Fruit fly (Drosophila melanogaster): Measurements from ENCODE around the gene CG18302.

The CG18302 gene

DNA sequence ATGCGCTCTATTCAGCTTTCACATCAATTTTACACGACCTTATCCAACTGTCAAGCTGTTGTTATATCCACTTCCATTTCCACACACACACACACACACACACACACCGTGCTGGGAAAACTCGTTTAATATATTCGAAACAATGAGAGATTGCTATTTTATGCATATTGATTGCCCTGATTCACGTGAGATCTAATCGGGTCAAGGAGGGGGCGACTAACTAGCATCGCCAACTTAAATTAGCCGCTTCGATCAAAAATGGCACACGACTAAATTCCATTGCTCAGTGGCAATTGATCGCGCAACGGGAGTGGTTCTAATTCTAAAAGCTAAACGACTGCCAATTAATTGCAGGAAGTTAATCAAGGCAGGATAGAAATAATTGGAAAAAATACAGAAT lies at the start of gene CG18302:
CG18302 (plus strand) TSS at position 301 of the 400 bp plus-strand sequence.
- TF ChIP-seq CG17801 (GFP tag; optimal IDR thresholded peaks at IDR 0.05; ENCODE audit: partially characterized antibody), result no peak

DNA sequence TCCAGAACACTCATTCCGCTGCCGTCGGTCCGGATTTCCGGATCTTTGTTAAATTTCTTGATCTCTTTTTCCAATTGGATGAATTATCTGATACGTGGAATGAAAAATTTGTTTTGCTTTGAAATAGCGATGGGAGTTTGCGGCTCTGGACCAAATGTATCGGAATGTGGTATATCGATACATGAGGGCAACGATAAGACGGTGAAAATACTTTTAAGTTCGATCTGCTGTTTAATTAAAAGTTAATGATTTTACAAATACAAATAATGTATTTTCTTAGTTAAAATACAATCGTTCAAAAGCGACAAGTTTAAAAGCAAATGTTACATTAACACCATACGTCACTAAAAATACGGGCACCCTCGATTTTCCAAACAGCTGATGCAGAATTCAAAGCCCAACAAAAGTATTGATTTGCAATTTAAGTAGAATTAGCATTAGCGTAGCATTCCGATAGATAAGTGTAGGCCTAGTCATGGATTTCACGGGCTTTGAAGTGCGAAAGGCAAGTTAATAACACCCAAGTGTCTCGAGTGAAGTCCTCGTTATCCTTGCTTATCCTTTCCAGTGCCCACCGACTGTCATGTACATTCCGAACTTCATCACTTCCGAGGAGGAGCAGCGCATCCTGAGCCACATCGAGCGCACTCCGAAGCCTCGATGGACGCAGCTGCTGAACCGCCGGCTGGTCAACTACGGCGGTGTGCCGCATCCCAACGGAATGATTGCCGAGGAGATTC lies 45.5 kb upstream of the CG18302 start, which contains the start of the genes Cog4 and CG6144:
Cog4 (minus strand) TSS at position 139 of the 740 bp plus-strand sequence.
CG6144 (plus strand) TSS at position 211 of the 740 bp plus-strand sequence.
- peak; percentile 32 for TF ChIP-seq CG17801 (GFP tag; optimal IDR thresholded peaks at IDR 0.05; ENCODE audit: partially characterized antibody)

DNA sequence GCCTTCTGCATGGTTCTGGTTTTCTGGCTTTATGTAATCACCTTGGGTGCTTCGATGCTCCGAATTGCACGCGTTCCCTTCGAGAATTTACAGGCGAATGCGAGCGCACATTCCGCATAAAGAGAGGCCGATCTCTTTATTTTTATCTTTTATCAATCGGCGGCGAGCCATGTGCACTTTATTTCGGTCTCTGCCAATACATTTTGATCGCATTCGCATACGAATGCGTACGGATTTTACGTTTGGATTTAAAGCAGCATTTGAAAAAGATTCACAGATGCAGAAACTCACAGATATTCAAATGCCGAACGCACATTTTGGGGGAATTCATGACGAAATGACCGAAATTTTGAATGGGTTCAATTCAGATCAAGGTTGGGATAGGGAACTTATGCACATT lies 42.8 kb upstream of the CG18302 start, which contains the start of gene CG13144:
CG13144 (minus strand) TSS at position 101 of the 400 bp plus-strand sequence.
- no peak for TF ChIP-seq CG17801 (GFP tag; optimal IDR thresholded peaks at IDR 0.05; ENCODE audit: partially characterized antibody)

DNA sequence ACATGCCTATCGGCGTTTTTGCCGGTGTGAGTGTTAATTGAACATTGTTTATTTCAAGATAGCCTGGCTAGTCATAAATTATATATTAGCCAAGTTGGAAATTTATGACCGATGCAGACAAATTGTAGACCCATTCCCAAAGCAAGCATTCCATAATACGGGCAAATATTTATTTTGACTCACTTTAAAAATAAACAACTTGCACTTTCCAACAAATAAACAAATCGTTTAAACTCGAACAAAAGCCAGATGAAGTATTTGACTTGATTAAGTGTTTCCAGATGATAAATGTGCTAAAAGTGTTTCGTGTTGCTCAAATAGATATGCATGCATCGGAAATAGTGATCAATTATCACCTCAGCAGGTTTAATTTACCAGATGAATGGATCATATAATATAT lies 38.6 kb upstream of the CG18302 start:
- no peak for TF ChIP-seq CG17801 (GFP tag; optimal IDR thresholded peaks at IDR 0.05; ENCODE audit: partially characterized antibody)

DNA sequence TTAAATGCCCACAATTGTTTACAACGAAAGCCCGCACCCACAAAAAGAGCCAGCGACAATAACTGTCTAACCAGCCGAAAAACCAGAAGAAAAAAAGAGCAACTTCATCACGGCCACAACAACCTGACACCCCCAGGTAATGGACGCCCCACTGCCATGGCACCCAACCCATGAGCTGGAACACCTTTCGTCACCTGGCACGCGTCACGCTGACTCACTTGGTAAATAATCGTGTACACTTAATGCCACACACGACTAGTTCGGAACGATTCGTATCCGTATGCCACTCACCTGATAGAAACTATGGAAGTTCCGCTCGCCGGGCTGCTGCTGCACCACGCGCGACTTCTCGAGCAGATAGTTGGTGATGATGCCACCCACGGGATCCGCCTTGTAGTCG lies 37.8 kb upstream of the CG18302 start:
- no peak for TF ChIP-seq CG17801 (GFP tag; optimal IDR thresholded peaks at IDR 0.05; ENCODE audit: partially characterized antibody)

DNA sequence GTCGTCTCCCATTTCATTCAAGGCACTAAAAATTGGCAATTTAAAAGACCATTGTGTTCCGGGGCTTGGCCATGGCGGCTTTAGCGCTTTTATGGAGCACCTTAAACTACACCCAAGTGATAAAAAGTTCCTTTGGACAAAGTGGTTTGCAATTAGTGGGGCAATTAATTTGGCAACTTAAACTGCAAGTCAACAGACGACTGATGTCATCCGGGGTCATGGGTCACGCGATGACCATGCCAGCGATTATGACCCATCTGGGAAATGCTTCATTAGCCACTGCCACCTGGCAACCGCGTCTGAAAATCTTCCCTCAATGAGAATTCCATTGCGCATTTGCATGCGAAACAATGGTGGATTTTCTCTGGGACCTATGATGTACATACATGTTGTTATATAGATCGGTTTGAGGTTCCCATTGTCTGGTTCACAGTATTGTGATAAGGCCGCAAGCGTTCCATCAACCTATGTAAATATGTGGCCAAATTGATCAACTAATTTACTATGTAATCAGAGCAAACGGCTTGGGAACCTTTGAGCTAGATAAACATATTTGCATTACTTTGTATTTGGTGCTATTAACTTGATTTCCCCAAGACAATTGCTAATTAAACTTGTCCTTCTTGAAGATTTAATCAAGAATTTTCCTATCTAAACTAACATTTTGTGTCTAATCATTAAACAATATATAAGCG lies 36.9 kb upstream of the CG18302 start:
- TF ChIP-seq CG17801 (GFP tag; optimal IDR thresholded peaks at IDR 0.05; ENCODE audit: partially characterized antibody), result no peak

DNA sequence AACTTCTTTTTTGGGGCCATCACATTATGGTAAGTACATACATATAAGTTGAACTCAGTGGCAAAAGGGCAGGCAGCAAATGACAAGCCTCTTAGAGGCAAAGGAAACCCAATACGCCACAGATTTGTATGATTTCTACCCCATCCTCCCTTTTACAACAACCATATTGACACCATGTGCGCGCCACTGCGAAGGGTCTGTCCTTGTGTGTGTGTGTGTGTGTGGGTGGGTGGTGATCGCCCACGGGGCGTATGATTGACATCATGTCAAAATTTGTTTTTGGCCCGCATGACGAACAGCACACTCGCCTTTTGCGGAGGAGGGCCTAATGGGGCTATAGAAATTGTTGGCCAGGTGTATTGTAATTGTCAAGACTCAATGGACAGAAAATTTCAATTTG lies 34.5 kb upstream of the CG18302 start:
- TF ChIP-seq CG17801 (GFP tag; optimal IDR thresholded peaks at IDR 0.05; ENCODE audit: partially characterized antibody), result no peak

DNA sequence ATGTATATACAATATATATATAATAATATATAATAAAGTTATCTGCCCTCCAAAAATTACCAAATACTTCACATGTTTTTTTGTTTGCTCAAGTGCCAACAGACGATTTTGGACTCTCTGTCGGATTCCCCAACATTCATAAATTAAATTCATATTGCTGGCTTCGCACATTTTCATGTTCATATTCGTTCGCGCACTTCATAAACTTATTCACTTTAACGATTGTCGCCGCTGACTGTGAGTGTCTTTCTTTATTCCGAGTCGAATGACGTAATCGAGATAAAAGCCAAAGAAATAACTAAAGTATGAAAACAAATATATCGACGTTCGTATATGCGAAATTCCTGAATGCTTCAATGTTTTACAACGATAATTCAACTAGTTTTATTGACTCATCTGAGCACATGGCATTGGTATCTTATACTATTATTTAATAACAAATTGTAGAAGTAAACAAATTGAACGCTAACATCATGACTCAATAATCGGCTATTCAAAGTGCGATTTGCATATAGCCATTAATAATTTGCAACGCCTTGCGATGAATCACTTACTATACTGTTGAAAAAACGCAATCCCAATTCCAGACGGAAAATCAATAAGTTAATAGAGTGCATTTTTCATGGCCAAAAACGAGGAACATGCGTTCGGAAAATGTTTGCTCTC lies 33.7 kb upstream of the CG18302 start:
- TF ChIP-seq CG17801 (GFP tag; optimal IDR thresholded peaks at IDR 0.05; ENCODE audit: partially characterized antibody), result no peak

DNA sequence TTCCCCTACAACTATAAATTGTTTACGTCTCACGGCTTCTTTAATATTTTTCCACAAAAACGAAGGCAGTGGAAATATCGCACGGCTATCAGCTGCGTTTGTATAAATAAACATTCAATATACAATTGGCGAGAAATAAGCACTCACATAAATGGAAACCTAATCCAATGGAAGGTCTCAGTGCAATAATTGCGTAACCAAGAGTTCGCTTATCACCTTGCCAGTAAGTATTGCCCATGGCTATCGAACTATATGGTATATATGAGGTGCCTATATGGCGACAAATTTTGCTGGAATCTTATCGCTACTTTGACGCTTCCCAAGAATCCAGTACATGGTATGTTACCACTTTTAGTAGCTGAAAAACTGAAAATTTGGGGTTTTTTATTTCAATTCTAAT lies 31.9 kb upstream of the CG18302 start:
- no peak for TF ChIP-seq CG17801 (GFP tag; optimal IDR thresholded peaks at IDR 0.05; ENCODE audit: partially characterized antibody)

DNA sequence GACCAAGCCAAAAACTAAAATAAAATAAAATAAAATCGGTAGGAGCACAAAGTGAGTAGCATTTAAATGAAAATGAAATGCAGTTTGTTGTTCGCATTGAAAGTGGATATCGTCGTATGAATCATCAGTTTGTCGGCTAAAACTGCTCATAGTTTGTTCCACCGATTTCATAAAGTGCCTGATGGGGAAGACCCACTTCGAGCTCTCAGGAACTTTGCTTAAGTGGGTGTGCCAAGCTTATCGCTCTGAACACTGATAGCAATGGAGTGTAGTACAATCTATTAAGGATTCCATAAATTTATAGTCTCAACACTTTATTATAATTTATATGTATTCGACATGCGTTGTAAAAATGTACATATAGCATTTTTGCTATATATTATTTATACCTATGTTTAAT lies 31.3 kb upstream of the CG18302 start:
- TF ChIP-seq CG17801 (GFP tag; optimal IDR thresholded peaks at IDR 0.05; ENCODE audit: partially characterized antibody), result no peak

DNA sequence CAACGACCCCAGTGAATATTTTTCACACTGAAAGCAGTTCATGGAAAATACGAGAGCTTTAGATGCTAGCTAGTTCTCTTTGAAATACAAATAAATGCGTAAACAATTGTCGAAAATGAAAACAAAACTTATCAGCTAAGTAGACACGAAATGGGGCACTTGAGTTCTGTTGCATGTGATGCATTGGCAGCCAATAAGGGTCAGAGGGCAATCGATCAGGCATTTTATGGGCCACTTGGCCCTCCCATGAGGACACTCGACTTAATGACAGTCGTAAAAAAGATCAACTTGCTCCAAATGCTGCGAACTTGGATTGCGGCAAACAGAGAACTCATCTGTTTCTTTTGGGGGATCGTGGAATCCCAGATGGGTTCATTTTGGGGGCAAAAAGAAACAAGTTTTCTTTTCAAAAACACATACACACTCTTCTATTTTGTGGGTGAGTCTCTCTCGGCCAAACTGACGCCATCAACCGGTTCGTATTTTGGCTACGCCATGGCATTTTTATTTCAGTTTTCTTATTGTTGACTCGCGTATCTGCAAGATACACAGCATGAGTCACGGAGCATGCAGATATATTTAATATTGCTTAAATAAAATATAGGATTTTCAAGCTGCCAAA lies 30.7 kb upstream of the CG18302 start:
- TF ChIP-seq CG17801 (GFP tag; optimal IDR thresholded peaks at IDR 0.05; ENCODE audit: partially characterized antibody), result no peak

DNA sequence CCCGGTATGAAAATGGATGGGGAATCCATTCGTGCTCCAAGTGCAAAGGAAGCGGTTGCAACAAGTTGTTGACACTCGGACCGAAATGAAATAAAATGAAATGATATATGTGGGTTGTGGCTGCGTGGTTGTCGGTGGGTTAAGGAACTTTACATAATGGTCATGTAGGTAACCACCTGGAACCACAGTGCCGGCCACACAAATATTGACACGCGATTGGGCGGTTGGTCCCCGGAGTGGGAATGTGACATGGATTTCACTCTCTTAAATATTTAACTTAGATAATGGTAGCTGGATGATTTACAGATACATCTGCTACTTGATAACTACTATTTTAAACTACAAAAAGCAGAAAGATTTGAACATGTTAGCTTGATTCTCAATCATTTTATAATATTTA lies 29.2 kb upstream of the CG18302 start:
- no peak for TF ChIP-seq CG17801 (GFP tag; optimal IDR thresholded peaks at IDR 0.05; ENCODE audit: partially characterized antibody)

DNA sequence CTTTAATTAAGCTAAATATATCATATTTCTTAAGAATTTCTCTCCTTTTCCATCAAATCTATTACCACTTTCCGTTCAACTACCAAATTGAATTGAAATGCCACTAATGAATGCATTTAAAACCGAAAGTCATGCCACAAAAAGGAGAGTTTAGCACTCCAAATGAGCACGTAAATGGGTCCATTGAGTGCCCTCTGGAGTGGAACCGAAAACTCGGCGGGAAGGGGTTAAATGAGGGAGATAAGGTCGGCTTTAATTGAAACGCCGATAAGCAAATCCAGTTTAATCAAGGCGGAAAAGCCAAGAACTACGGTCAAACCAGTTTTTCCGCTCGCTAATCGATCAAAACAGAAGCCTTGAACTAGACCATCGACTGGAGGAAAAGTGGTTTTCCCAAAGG lies 28.8 kb upstream of the CG18302 start:
- TF ChIP-seq CG17801 (GFP tag; optimal IDR thresholded peaks at IDR 0.05; ENCODE audit: partially characterized antibody), result no peak

DNA sequence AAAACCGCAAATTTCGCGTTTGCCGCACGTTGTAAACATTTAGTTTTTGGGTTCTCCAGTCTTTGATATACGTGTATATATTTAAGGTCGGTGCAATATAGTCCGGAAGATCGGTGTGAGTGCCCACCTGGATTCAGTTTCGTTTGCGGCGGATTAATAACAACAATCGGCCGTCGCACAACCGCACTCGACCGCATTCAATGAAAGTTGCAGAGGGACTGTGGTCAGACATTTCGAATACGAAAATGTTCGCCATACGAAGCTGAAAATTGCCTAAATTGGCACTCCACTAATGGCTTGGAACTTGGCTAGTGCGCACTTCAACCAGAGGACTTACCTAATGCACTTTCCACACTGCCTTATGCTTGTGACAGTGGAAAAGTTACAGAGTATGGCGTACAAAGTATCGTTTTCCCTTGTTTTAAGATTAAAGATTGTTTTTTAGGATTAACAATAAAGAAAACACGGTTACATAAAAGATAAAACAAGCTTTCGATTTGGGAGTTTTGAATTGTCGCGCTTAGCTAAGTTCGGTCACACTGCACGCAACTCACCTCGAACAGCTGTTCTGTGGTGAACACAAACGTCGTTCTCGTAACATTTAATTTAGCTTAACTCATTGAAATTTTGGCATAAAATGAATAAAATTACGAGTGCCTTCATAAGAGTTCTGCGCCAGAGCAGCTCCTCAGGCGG lies 27.4 kb upstream of the CG18302 start, which contains the start of the genes Myo31DF and CG6094:
Myo31DF (minus strand) TSS at position 223 of the 696 bp plus-strand sequence.
CG6094 (plus strand) TSS at position 525 of the 696 bp plus-strand sequence.
- TF ChIP-seq CG17801 (GFP tag; optimal IDR thresholded peaks at IDR 0.05; ENCODE audit: partially characterized antibody), result peak; percentile 33
